Worm (Caenorhabditis elegans) whole organism, L1 larva: Measurements from ENCODE around the gene Y73B6A.3.

Experiments used
- egl-27 ChIP-seq, 2 experiments: fragments of 150-350 bp in 1 of 2; sonication (generic microtip); optimal IDR thresholded peaks; 3 replicates each; lab custom pipeline; 2017 to 2018; ENCODE audit warnings: missing biosample characterization in 2 of 2, missing genetic modification characterization in 2 of 2, missing genetic modification reagents in 2 of 2
- fkh-4 ChIP-seq: sonication (generic microtip); optimal IDR thresholded peaks from 2 replicates; lab custom pipeline; 2016; ENCODE audit warnings: missing compliant biosample characterization, missing genetic modification characterization, borderline replicate concordance
- lin-13 ChIP-seq: fragments of 150-350 bp; optimal IDR thresholded peaks from 2 replicates; lab custom pipeline; 2014; ENCODE audit warnings: missing biosample characterization, missing genetic modification reagents, missing genetic modification characterization
- lin-39 ChIP-seq: fragments of 150-350 bp; optimal IDR thresholded peaks from 2 replicates; lab custom pipeline; 2014; ENCODE audit warnings: missing biosample characterization, missing genetic modification reagents, missing genetic modification characterization
- nhr-28 ChIP-seq: fragments of 150-350 bp; optimal IDR thresholded peaks from 2 replicates; lab custom pipeline; 2014; ENCODE audit warnings: missing biosample characterization, missing genetic modification characterization
- zip-4 ChIP-seq: fragments of 200-800 bp; sonication (Bioruptor generic); optimal IDR thresholded peaks from 2 replicates; lab custom pipeline; 2018; ENCODE audit warnings: mild to moderate bottlenecking, missing genetic modification characterization, moderate library complexity, missing compliant biosample characterization

DNA sequence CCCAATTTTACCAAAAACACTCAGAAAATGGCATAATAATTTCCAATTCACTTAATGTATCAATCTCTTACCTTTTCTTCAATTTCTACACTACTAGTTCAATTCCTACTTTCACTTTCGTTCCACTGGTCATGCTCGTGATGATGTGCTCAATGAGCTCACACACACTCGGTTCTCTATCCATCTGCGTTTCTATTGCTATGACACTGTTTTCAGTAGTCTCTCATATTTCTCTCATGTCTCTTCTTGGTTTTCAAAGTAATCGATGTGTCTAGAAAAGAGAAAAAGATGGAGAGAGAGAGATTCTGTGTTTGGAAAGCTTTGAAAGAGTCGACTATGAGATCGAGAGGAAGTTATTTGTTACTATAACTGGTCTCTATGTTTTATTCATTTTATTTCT, 27.1 kb upstream of the Y73B6A.3 start:
- TF ChIP-seq zip-4 (GFP tag; lab: Kevin White, UChicago) (no peak), lin-39 (no peak), lin-13 (GFP tag; lab: Kevin White, UChicago) (no peak), nhr-28 (no peak), egl-27 (tag; optimal IDR thresholded peaks at IDR 0.05; lab: Kevin White, UChicago) (no peak), fkh-4 (tag; lab: Kevin White, UChicago) (no peak)
